Fruit fly (Drosophila melanogaster) whole organism, embryonic: Measurements from ENCODE around the gene CG42465.

Experiments used
- B-H2 ChIP-seq: fragments of 200-800 bp; sonication (Bioruptor generic); optimal IDR thresholded peaks from 2 replicates; lab custom pipeline; 2018; ENCODE audit warnings: missing biosample characterization, mild to moderate bottlenecking, missing genetic modification characterization
- CG10267 ChIP-seq: fragments of 200-800 bp; sonication (Bioruptor generic); optimal IDR thresholded peaks from 2 replicates; lab custom pipeline; 2018; ENCODE audit warnings: missing biosample characterization, mild to moderate bottlenecking, missing genetic modification characterization, moderate library complexity
- CG10959 ChIP-seq: fragments of 200-800 bp; sonication (Bioruptor generic); IDR thresholded peaks from 2 replicates; pipeline ENCODE4 v1.3.6; 2022; ENCODE audit warnings: missing biosample characterization, missing genetic modification characterization
- CG11696 ChIP-seq: fragments of 200-800 bp; sonication (Bioruptor generic); IDR thresholded peaks from 2 replicates; pipeline ENCODE4 v1.3.6; 2022; ENCODE audit warnings: missing biosample characterization, missing genetic modification characterization
- CG12155 ChIP-seq: fragments of 200-800 bp; sonication (Bioruptor generic); optimal IDR thresholded peaks from 3 replicates; lab custom pipeline; 2016; ENCODE audit warnings: missing biosample characterization, missing genetic modification characterization
- CG17328 ChIP-seq: fragments of 200-800 bp; sonication (Bioruptor generic); IDR thresholded peaks from 2 replicates; pipeline ENCODE4 v1.3.6; 2022; ENCODE audit warnings: missing biosample characterization, missing genetic modification characterization
- CG17568 ChIP-seq: fragments of 200-800 bp; sonication (Bioruptor generic); optimal IDR thresholded peaks from 2 replicates; lab custom pipeline; 2018; ENCODE audit warnings: missing biosample characterization, mild to moderate bottlenecking, missing genetic modification characterization, moderate library complexity
- CG17912 ChIP-seq: fragments of 200-800 bp; sonication (Bioruptor generic); optimal IDR thresholded peaks from 2 replicates; lab custom pipeline; 2018; ENCODE audit warnings: missing biosample characterization, mild to moderate bottlenecking, missing genetic modification characterization
- CG1832 ChIP-seq: fragments of 200-800 bp; sonication (Bioruptor generic); optimal IDR thresholded peaks from 2 replicates; lab custom pipeline; 2017; ENCODE audit warnings: missing biosample characterization, mild to moderate bottlenecking, missing genetic modification characterization, inconsistent platforms
- CG2712 ChIP-seq: fragments of 200-800 bp; optimal IDR thresholded peaks from 3 replicates; lab custom pipeline; 2019; ENCODE audit warnings: missing biosample characterization, mild to moderate bottlenecking, missing genetic modification characterization, moderate library complexity
- CG30020 ChIP-seq: fragments of 200-800 bp; optimal IDR thresholded peaks from 2 replicates; lab custom pipeline; 2019; ENCODE audit warnings: missing biosample characterization, mild to moderate bottlenecking, missing genetic modification characterization, moderate library complexity
- CG30403 ChIP-seq: fragments of 200-800 bp; sonication (Bioruptor generic); optimal IDR thresholded peaks from 3 replicates; lab custom pipeline; 2016; ENCODE audit warnings: missing biosample characterization, missing genetic modification characterization
- CG3065 ChIP-seq: fragments of 200-800 bp; sonication (Bioruptor generic); optimal IDR thresholded peaks from 2 replicates; lab custom pipeline; 2016; ENCODE audit warnings: missing biosample characterization, missing genetic modification characterization
- CG31441 ChIP-seq: fragments of 200-800 bp; sonication (Bioruptor generic); IDR thresholded peaks from 2 replicates; pipeline ENCODE4 v1.3.6; 2022; ENCODE audit warnings: missing biosample characterization, missing genetic modification characterization
- CG4282 ChIP-seq: fragments of 200-800 bp; sonication (Bioruptor generic); optimal IDR thresholded peaks from 2 replicates; lab custom pipeline; 2016; ENCODE audit warnings: missing biosample characterization, missing genetic modification characterization
- CG4424 ChIP-seq: fragments of 200-800 bp; sonication (Bioruptor generic); optimal IDR thresholded peaks from 3 replicates; lab custom pipeline; 2016; ENCODE audit warnings: missing biosample characterization, missing genetic modification characterization
- Chrac-16 ChIP-seq: fragments of 200-800 bp; sonication (Bioruptor generic); optimal IDR thresholded peaks from 3 replicates; lab custom pipeline; 2016; ENCODE audit warnings: missing biosample characterization, missing genetic modification characterization
- Dip3 ChIP-seq: fragments of 200-800 bp; sonication (Bioruptor generic); optimal IDR thresholded peaks from 3 replicates; lab custom pipeline; 2016; ENCODE audit warnings: missing biosample characterization, missing genetic modification characterization
- E2f1 ChIP-seq: fragments of 200-800 bp; sonication (Bioruptor generic); IDR thresholded peaks from 2 replicates; pipeline ENCODE4 v1.3.6; 2022; ENCODE audit warnings: missing biosample characterization, missing genetic modification characterization
- H15 ChIP-seq: fragments of 200-800 bp; sonication (Bioruptor generic); IDR thresholded peaks from 3 replicates; pipeline ENCODE4 v1.3.6; 2022; ENCODE audit warnings: missing biosample characterization, missing genetic modification characterization
- Hmr ChIP-seq: fragments of 200-800 bp; sonication (Bioruptor generic); optimal IDR thresholded peaks from 3 replicates; lab custom pipeline; 2017; ENCODE audit warnings: mild to moderate bottlenecking, missing biosample characterization, missing genetic modification reagents, missing genetic modification characterization
- NK7.1 ChIP-seq: fragments of 200-800 bp; sonication (Bioruptor generic); optimal IDR thresholded peaks from 3 replicates; lab custom pipeline; 2016; ENCODE audit warnings: missing biosample characterization, missing genetic modification characterization
- Nf-YB ChIP-seq: fragments of 200-800 bp; sonication (Bioruptor generic); optimal IDR thresholded peaks from 3 replicates; lab custom pipeline; 2019; ENCODE audit warnings: missing biosample characterization, mild to moderate bottlenecking, missing genetic modification characterization, moderate library complexity
- Optix ChIP-seq: fragments of 200-800 bp; sonication (Bioruptor generic); IDR thresholded peaks from 3 replicates; pipeline ENCODE4 v1.3.6; 2022; ENCODE audit warnings: missing biosample characterization, missing genetic modification characterization
- Ptx1 ChIP-seq: fragments of 200-800 bp; sonication (Bioruptor generic); IDR thresholded peaks from 2 replicates; pipeline ENCODE4 v1.3.6; 2022; ENCODE audit warnings: missing biosample characterization, missing genetic modification characterization
- Ravus ChIP-seq: fragments of 200-800 bp; sonication (Bioruptor generic); IDR thresholded peaks from 2 replicates; pipeline ENCODE4 v1.3.6; 2022; ENCODE audit warnings: missing biosample characterization, missing genetic modification characterization
- Rx ChIP-seq: fragments of 200-800 bp; sonication (Bioruptor generic); IDR thresholded peaks from 2 replicates; pipeline ENCODE4 v1.3.6; 2022; ENCODE audit warnings: missing biosample characterization, missing genetic modification characterization
- Xbp1 ChIP-seq: fragments of 200-800 bp; sonication (Bioruptor generic); optimal IDR thresholded peaks from 3 replicates; lab custom pipeline; 2016; ENCODE audit warnings: missing biosample characterization, mild to moderate bottlenecking, missing genetic modification characterization
- amos ChIP-seq: fragments of 200-800 bp; sonication (Bioruptor generic); IDR thresholded peaks from 2 replicates; pipeline ENCODE4 v1.3.6; 2022; ENCODE audit warnings: missing biosample characterization, missing genetic modification characterization; ENCODE audit not compliant: partially characterized antibody
- bsh ChIP-seq, 2 experiments: fragments of 200-800 bp; sonication (Bioruptor generic); optimal IDR thresholded peaks; 2 replicates each; lab custom pipeline; 2017 to 2018; ENCODE audit warnings: mild to moderate bottlenecking in 2 of 2, missing biosample characterization in 2 of 2, missing genetic modification characterization in 2 of 2, moderate library complexity in 1 of 2
- cato ChIP-seq: fragments of 200-800 bp; sonication (Bioruptor generic); optimal IDR thresholded peaks from 2 replicates; lab custom pipeline; 2016; ENCODE audit warnings: missing biosample characterization, missing genetic modification characterization, borderline replicate concordance
- ci ChIP-seq: fragments of 200-800 bp; sonication (Bioruptor generic); IDR thresholded peaks from 3 replicates; pipeline ENCODE4 v1.3.6; 2022; ENCODE audit warnings: missing biosample characterization, missing genetic modification characterization
- dan ChIP-seq: fragments of 200-800 bp; sonication (Bioruptor generic); IDR thresholded peaks from 2 replicates; pipeline ENCODE4 v1.3.6; 2022; ENCODE audit warnings: missing biosample characterization, missing genetic modification characterization
- dati ChIP-seq: fragments of 200-800 bp; sonication (Bioruptor generic); IDR thresholded peaks from 2 replicates; pipeline ENCODE4 v1.3.6; 2022; ENCODE audit warnings: missing biosample characterization, missing genetic modification characterization
- dmrt99B ChIP-seq: fragments of 200-800 bp; sonication (Bioruptor generic); optimal IDR thresholded peaks from 2 replicates; lab custom pipeline; 2018; ENCODE audit warnings: missing biosample characterization, mild to moderate bottlenecking, missing genetic modification characterization, moderate library complexity
- gem ChIP-seq: fragments of 200-800 bp; sonication (Bioruptor generic); optimal IDR thresholded peaks from 2 replicates; lab custom pipeline; 2019; ENCODE audit warnings: missing biosample characterization, mild to moderate bottlenecking, missing genetic modification characterization, moderate library complexity
- grau ChIP-seq: fragments of 200-800 bp; optimal IDR thresholded peaks from 3 replicates; lab custom pipeline; 2019; ENCODE audit warnings: missing biosample characterization, mild to moderate bottlenecking, missing genetic modification characterization, moderate library complexity
- hkb ChIP-seq, 2 experiments: fragments of 200-800 bp in 1 of 2; fragments of >200 bp in 1 of 2; sonication (Bioruptor generic) in 1 of 2; IDR thresholded peaks in 1 of 2; optimal IDR thresholded peaks in 1 of 2; 2 replicates each; pipeline versions ENCODE4 v1.3.6 to Lab custom; 2017 to 2022; ENCODE audit warnings: missing biosample characterization in 1 of 2, missing genetic modification characterization in 1 of 2
- inv ChIP-seq: fragments of 200-800 bp; sonication (Bioruptor generic); IDR thresholded peaks from 2 replicates; pipeline ENCODE4 v1.3.6; 2022; ENCODE audit warnings: missing biosample characterization, missing genetic modification characterization; ENCODE audit not compliant: partially characterized antibody
- kay ChIP-seq: fragments of 200-800 bp; sonication (Bioruptor generic); optimal IDR thresholded peaks from 2 replicates; lab custom pipeline; 2016; ENCODE audit warnings: missing biosample characterization, missing genetic modification characterization
- nmo ChIP-seq: fragments of 200-800 bp; sonication (Bioruptor generic); optimal IDR thresholded peaks from 2 replicates; lab custom pipeline; 2018; ENCODE audit warnings: missing biosample characterization, mild to moderate bottlenecking, missing genetic modification characterization, moderate library complexity
- pnt ChIP-seq: fragments of 200-800 bp; sonication (Bioruptor generic); optimal IDR thresholded peaks from 3 replicates; lab custom pipeline; 2016; ENCODE audit warnings: missing biosample characterization, missing genetic modification characterization
- ranshi ChIP-seq: fragments of 200-800 bp; sonication (Bioruptor generic); IDR thresholded peaks from 2 replicates; pipeline ENCODE4 v1.3.6; 2022; ENCODE audit warnings: missing biosample characterization, missing genetic modification characterization
- ro ChIP-seq: fragments of 200-800 bp; sonication (Bioruptor generic); IDR thresholded peaks from 2 replicates; pipeline ENCODE4 v1.3.6; 2022; ENCODE audit warnings: missing biosample characterization, missing genetic modification characterization
- sim ChIP-seq: fragments of 200-800 bp; sonication (Bioruptor generic); IDR thresholded peaks from 2 replicates; pipeline ENCODE4 v1.3.6; 2022; ENCODE audit warnings: missing biosample characterization, missing genetic modification characterization
- tna ChIP-seq: fragments of 200-800 bp; sonication (Bioruptor generic); IDR thresholded peaks from 2 replicates; pipeline ENCODE4 v1.3.6; 2022; ENCODE audit warnings: missing biosample characterization, missing genetic modification characterization; ENCODE audit not compliant: partially characterized antibody
- toy ChIP-seq: fragments of 200-800 bp; sonication (Bioruptor generic); IDR thresholded peaks from 2 replicates; pipeline ENCODE4 v1.3.6; 2022; ENCODE audit warnings: missing biosample characterization, missing genetic modification characterization
- ttk ChIP-seq: fragments of 200-800 bp; sonication (Bioruptor generic); IDR thresholded peaks from 2 replicates; pipeline ENCODE4 v2.1.2; 2022; ENCODE audit warnings: missing biosample characterization, missing genetic modification characterization
- usp ChIP-seq: fragments of >200 bp; optimal IDR thresholded peaks from 2 replicates; lab custom pipeline; 2017; ENCODE audit warnings: missing biosample characterization, missing genetic modification characterization

Gene CG42465

DNA sequence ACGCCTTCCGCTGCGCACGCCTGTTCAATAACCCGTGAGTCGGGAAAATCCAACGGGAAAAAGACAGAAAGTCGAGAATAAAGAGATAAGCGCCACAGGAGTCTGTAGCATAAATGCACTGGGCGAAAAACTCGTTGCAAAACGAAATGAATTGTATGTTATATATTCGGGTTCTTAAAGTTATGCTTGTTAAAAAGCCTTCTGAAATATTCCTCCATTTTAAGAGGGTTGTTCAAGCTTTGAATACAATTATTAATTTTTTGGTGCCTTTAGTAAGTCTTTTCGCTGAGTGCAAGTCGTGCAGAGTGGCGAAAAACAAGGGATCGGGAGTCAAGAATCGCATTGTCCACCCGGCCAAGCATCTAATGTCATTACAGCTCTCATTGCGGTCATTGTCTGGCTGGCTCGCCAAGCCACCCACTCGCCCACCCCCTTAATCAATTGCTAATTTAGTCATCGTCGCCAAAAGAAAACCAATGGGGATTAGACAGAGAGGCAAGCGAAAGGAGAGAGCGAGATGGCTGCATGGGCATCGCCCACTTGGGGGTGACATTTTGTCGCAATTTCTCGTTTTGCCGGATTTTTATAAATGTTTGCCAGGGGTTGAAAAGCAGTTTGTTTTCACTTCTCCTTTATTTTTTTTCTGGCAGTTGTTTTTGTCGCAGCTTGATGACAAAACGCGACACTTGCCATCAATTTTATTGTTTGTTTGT, 14.7 kb upstream of the CG42465 start (continued):
- TF ChIP-seq Rx (GFP tag; lab: Robert Waterston, UW): no peak
- no peak for TF ChIP-seq E2f1 (GFP tag; lab: Robert Waterston, UW)
- 0 out of 2 replicates have a peak, but pooled peaks have one; percentile 25 for TF ChIP-seq CG31441 (GFP tag; lab: Robert Waterston, UW)
- TF ChIP-seq CG17912 (GFP tag; lab: Kevin White, UChicago): no peak
- TF ChIP-seq CG10959: 0 out of 2 replicates have a peak, but pooled peaks have one; percentile 8
- peak in 1 of 2 experiments; percentile 49 for TF ChIP-seq bsh (GFP tag; optimal IDR thresholded peaks at IDR 0.05; lab: Kevin White, UChicago)
- TF ChIP-seq Dip3: no peak
- no peak for TF ChIP-seq usp (GFP tag; lab: Kevin White, UChicago)
- peak; percentile 22; the same call in 1 of the 2 replicates for TF ChIP-seq ttk (GFP tag; lab: Robert Waterston, UW)
- TF ChIP-seq CG4424 (GFP tag; lab: Kevin White, UChicago): peak; percentile 2
- peak; percentile 86 for TF ChIP-seq Nf-YB
- TF ChIP-seq Ravus (GFP tag; lab: Robert Waterston, UW): no peak
- no peak for TF ChIP-seq Hmr
- TF ChIP-seq cato (GFP tag; lab: Kevin White, UChicago): no peak
- no peak for TF ChIP-seq B-H2 (GFP tag; lab: Kevin White, UChicago)
- 0 out of 3 replicates have a peak, but pooled peaks have one; percentile 36 for TF ChIP-seq ci (GFP tag; lab: Robert Waterston, UW)
- no peak for TF ChIP-seq CG2712 (tag; lab: Kevin White, UChicago)
- no peak for TF ChIP-seq dati (GFP tag; lab: Robert Waterston, UW)
- TF ChIP-seq hkb (optimal IDR thresholded peaks at IDR 0.05; lab: Kevin White, UChicago): no peak
- no peak for TF ChIP-seq hkb (GFP tag; IDR thresholded peaks at IDR 0.05; lab: Robert Waterston, UW)
- TF ChIP-seq CG30020 (tag; lab: Kevin White, UChicago): no peak
- TF ChIP-seq CG11696 (GFP tag; lab: Robert Waterston, UW): no peak
- peak; percentile 16 for TF ChIP-seq CG10267 (tag; lab: Kevin White, UChicago)
- TF ChIP-seq Ptx1: no peak
- TF ChIP-seq ro (GFP tag; lab: Robert Waterston, UW): no peak
- peak; percentile 27 for TF ChIP-seq pnt (GFP tag; lab: Kevin White, UChicago)
- TF ChIP-seq CG1832: peak; percentile 59
- no peak for TF ChIP-seq grau (tag; lab: Kevin White, UChicago)
- TF ChIP-seq kay (GFP tag; lab: Kevin White, UChicago): no peak
- TF ChIP-seq inv (GFP tag; lab: Robert Waterston, UW): no peak
- TF ChIP-seq amos (GFP tag; lab: Robert Waterston, UW): no peak
- TF ChIP-seq Optix: no peak; the same call in 2 of the 3 replicates
- no peak for TF ChIP-seq ranshi (GFP tag; lab: Robert Waterston, UW)
- peak; percentile 51 for TF ChIP-seq gem
- TF ChIP-seq CG17568 (GFP tag; lab: Kevin White, UChicago): no peak
- no peak for TF ChIP-seq H15 (GFP tag; lab: Robert Waterston, UW)
- no peak for TF ChIP-seq CG4282
- TF ChIP-seq Chrac-16 (GFP tag; lab: Kevin White, UChicago): peak; percentile 19
- peak; percentile 21 for TF ChIP-seq CG30403 (GFP tag; lab: Kevin White, UChicago)
- TF ChIP-seq Xbp1 (GFP tag; lab: Kevin White, UChicago): peak; percentile 12
- no peak for TF ChIP-seq CG12155 (GFP tag; lab: Kevin White, UChicago)
- no peak for TF ChIP-seq tna
- 0 out of 2 replicates have a peak, but pooled peaks have one; percentile 19 for TF ChIP-seq dan (GFP tag; lab: Robert Waterston, UW)
- TF ChIP-seq CG17328 (GFP tag; lab: Robert Waterston, UW): peak; percentile 29; the same call in 1 of the 2 replicates
- no peak for TF ChIP-seq toy
- no peak for TF ChIP-seq sim (GFP tag; lab: Robert Waterston, UW)
- peak; percentile 31 for TF ChIP-seq nmo
- peak; percentile 5 for TF ChIP-seq dmrt99B (tag; lab: Kevin White, UChicago)
- no peak for TF ChIP-seq CG3065 (GFP tag; lab: Kevin White, UChicago)
- no peak for TF ChIP-seq NK7.1 (GFP tag; lab: Kevin White, UChicago)
